Fruit fly (Drosophila melanogaster) whole organism, embryonic: ENCODE measurements around the gene Desat2.
A peak's percentile ranks its signal among the peaks of the same experiment; 100 is the strongest.

Experiments
- BEAF-32 ChIP-seq: fragments of 200-800 bp; sonication (Bioruptor generic); optimal IDR thresholded peaks from 3 replicates; lab custom pipeline; 2017; ENCODE audit warnings: missing biosample characterization, missing genetic modification characterization, mild to moderate bottlenecking, moderate library complexity, missing genetic modification reagents
- C15 ChIP-seq: fragments of 200-800 bp; sonication (Bioruptor generic); IDR thresholded peaks from 3 replicates; pipeline ENCODE4 v1.3.6; 2022; ENCODE audit warnings: missing biosample characterization, missing genetic modification characterization
- CG10209 ChIP-seq: fragments of 200-800 bp; sonication (Bioruptor generic); optimal IDR thresholded peaks from 3 replicates; lab custom pipeline; 2017; ENCODE audit warnings: missing biosample characterization, mild to moderate bottlenecking, missing genetic modification characterization, missing genetic modification reagents
- CG12942 ChIP-seq: fragments of 200-800 bp; sonication (Bioruptor generic); optimal IDR thresholded peaks from 3 replicates; lab custom pipeline; 2016; ENCODE audit warnings: missing biosample characterization, missing genetic modification characterization
- CG14441 ChIP-seq: fragments of 200-800 bp; sonication (Bioruptor generic); IDR thresholded peaks from 2 replicates; pipeline ENCODE4 v1.3.6; 2022; ENCODE audit warnings: missing biosample characterization, missing genetic modification characterization
- CG15696 ChIP-seq: fragments of 200-800 bp; sonication (Bioruptor generic); optimal IDR thresholded peaks from 2 replicates; lab custom pipeline; 2019; ENCODE audit warnings: missing biosample characterization, mild to moderate bottlenecking, missing genetic modification characterization, moderate library complexity
- CG17612 ChIP-seq: fragments of 200-800 bp; sonication (Bioruptor generic); IDR thresholded peaks from 2 replicates; pipeline ENCODE4 v1.3.6; 2022; ENCODE audit warnings: missing biosample characterization, missing genetic modification characterization
- CG18764 ChIP-seq: fragments of 200-800 bp; sonication (Bioruptor generic); optimal IDR thresholded peaks from 3 replicates; lab custom pipeline; 2016; ENCODE audit warnings: missing biosample characterization, missing genetic modification characterization
- CG31224 ChIP-seq: fragments of 200-800 bp; sonication (Bioruptor generic); IDR thresholded peaks from 2 replicates; pipeline ENCODE4 v1.3.6; 2022; ENCODE audit warnings: missing biosample characterization, missing genetic modification characterization
- CG6791 ChIP-seq: fragments of 200-800 bp; sonication (Bioruptor generic); IDR thresholded peaks from 3 replicates; pipeline ENCODE4 v1.3.6; 2022; ENCODE audit warnings: missing biosample characterization, missing genetic modification characterization; ENCODE audit not compliant: partially characterized antibody
- CG8924 ChIP-seq: fragments of 200-800 bp; optimal IDR thresholded peaks from 3 replicates; lab custom pipeline; 2019; ENCODE audit warnings: missing biosample characterization, mild to moderate bottlenecking, missing genetic modification characterization, moderate library complexity
- CG8944 ChIP-seq: fragments of 200-800 bp; sonication (Bioruptor generic); optimal IDR thresholded peaks from 3 replicates; lab custom pipeline; 2016; ENCODE audit warnings: missing biosample characterization, missing genetic modification characterization
- CG9932 ChIP-seq: fragments of 200-800 bp; sonication (Bioruptor generic); IDR thresholded peaks from 2 replicates; pipeline ENCODE4 v1.3.6; 2022; ENCODE audit warnings: missing biosample characterization, missing genetic modification characterization
- CrebB ChIP-seq: fragments of 200-800 bp; sonication (Bioruptor generic); optimal IDR thresholded peaks from 3 replicates; lab custom pipeline; 2018; ENCODE audit warnings: missing biosample characterization, mild to moderate bottlenecking, missing genetic modification characterization
- E2f2 ChIP-seq: fragments of 200-800 bp; sonication (Bioruptor generic); IDR thresholded peaks from 2 replicates; pipeline ENCODE4 v1.3.6; 2022; ENCODE audit warnings: missing biosample characterization, missing genetic modification characterization
- ERR ChIP-seq: fragments of 200-800 bp; sonication (Bioruptor generic); optimal IDR thresholded peaks from 2 replicates; lab custom pipeline; 2016; ENCODE audit warnings: missing biosample characterization, missing genetic modification characterization
- Ets65A ChIP-seq: fragments of 200-800 bp; sonication (Bioruptor generic); peaks from one replicate; lab custom pipeline; 2016; ENCODE audit warnings: missing biosample characterization, missing genetic modification characterization
- GATAe ChIP-seq: fragments of 200-800 bp; sonication (Bioruptor generic); conservative IDR thresholded peaks from 2 replicates; pipeline ENCODE4 v1.3.6; 2022; ENCODE audit warnings: missing biosample characterization, missing genetic modification characterization
- Hr78 ChIP-seq, 2 experiments: fragments of 200-800 bp in 1 of 2; fragments of >200 bp in 1 of 2; sonication (Bioruptor generic) in 1 of 2; optimal IDR thresholded peaks; 2 replicates each; lab custom pipeline; 2017 to 2019; ENCODE audit warnings: missing biosample characterization in 2 of 2, missing genetic modification characterization in 2 of 2, mild to moderate bottlenecking in 1 of 2, moderate library complexity in 1 of 2
- Hsf ChIP-seq: fragments of 200-800 bp; sonication (Bioruptor generic); optimal IDR thresholded peaks from 3 replicates; lab custom pipeline; 2016; ENCODE audit warnings: missing biosample characterization, missing genetic modification characterization
- Kr ChIP-seq: fragments of 200-800 bp; sonication (Bioruptor generic); optimal IDR thresholded peaks from 2 replicates; lab custom pipeline; 2017; ENCODE audit warnings: missing biosample characterization, mild to moderate bottlenecking, missing genetic modification characterization
- MESR4 ChIP-seq: fragments of 200-800 bp; sonication (Bioruptor generic); optimal IDR thresholded peaks from 2 replicates; lab custom pipeline; 2018; ENCODE audit warnings: missing biosample characterization, mild to moderate bottlenecking, missing genetic modification characterization, moderate library complexity
- Med ChIP-seq: fragments of 200-800 bp; sonication (Bioruptor generic); peaks from one replicate; lab custom pipeline; 2016; ENCODE audit warnings: missing biosample characterization, missing genetic modification characterization, mild to moderate bottlenecking, inconsistent platforms, moderate library complexity
- Oaz ChIP-seq: fragments of 200-800 bp; sonication (Bioruptor generic); IDR thresholded peaks from 2 replicates; pipeline ENCODE4 v1.3.6; 2022; ENCODE audit warnings: missing biosample characterization, missing genetic modification characterization
- Side ChIP-seq: fragments of 200-800 bp; sonication (Bioruptor generic); optimal IDR thresholded peaks from 2 replicates; lab custom pipeline; 2016; ENCODE audit warnings: missing biosample characterization, missing genetic modification characterization
- YL-1 ChIP-seq: fragments of 200-800 bp; sonication (Bioruptor generic); optimal IDR thresholded peaks from 3 replicates; lab custom pipeline; 2017; ENCODE audit warnings: missing biosample characterization, mild to moderate bottlenecking, missing genetic modification characterization
- ara ChIP-seq: fragments of 200-800 bp; sonication (Bioruptor generic); IDR thresholded peaks from 2 replicates; pipeline ENCODE4 v1.3.6; 2022; ENCODE audit warnings: missing biosample characterization, missing genetic modification characterization
- cato ChIP-seq: fragments of 200-800 bp; sonication (Bioruptor generic); optimal IDR thresholded peaks from 2 replicates; lab custom pipeline; 2016; ENCODE audit warnings: missing biosample characterization, missing genetic modification characterization, borderline replicate concordance
- chif ChIP-seq, 2 experiments: fragments of 200-800 bp; sonication (Bioruptor generic); optimal IDR thresholded peaks; 3 replicates each; lab custom pipeline; 2016; ENCODE audit warnings: missing biosample characterization in 2 of 2, missing genetic modification characterization in 2 of 2
- chm ChIP-seq: fragments of 200-800 bp; sonication (Bioruptor generic); IDR thresholded peaks from 2 replicates; pipeline ENCODE4 v1.3.6; 2022; ENCODE audit warnings: missing biosample characterization, missing genetic modification characterization
- exex ChIP-seq: fragments of 200-800 bp; sonication (Bioruptor generic); optimal IDR thresholded peaks from 4 replicates; lab custom pipeline; 2018; ENCODE audit warnings: missing biosample characterization, mild to moderate bottlenecking, missing genetic modification characterization, moderate library complexity
- eyg ChIP-seq: fragments of 200-800 bp; sonication (Bioruptor generic); optimal IDR thresholded peaks from 3 replicates; lab custom pipeline; 2016; ENCODE audit warnings: missing biosample characterization, missing genetic modification characterization
- gcm2 ChIP-seq: fragments of 200-800 bp; sonication (Bioruptor generic); optimal IDR thresholded peaks from 2 replicates; lab custom pipeline; 2016; ENCODE audit warnings: missing biosample characterization, missing genetic modification characterization
- odd ChIP-seq: fragments of 200-800 bp; sonication (Bioruptor generic); optimal IDR thresholded peaks from 2 replicates; lab custom pipeline; 2017; ENCODE audit warnings: missing biosample characterization, mild to moderate bottlenecking, missing genetic modification characterization
- pum ChIP-seq: fragments of 200-800 bp; sonication (Bioruptor generic); optimal IDR thresholded peaks from 2 replicates; lab custom pipeline; 2016; ENCODE audit warnings: missing biosample characterization, missing genetic modification characterization
- ro ChIP-seq: fragments of 200-800 bp; sonication (Bioruptor generic); IDR thresholded peaks from 2 replicates; pipeline ENCODE4 v1.3.6; 2022; ENCODE audit warnings: missing biosample characterization, missing genetic modification characterization
- slp2 ChIP-seq: fragments of 200-800 bp; sonication (Bioruptor generic); optimal IDR thresholded peaks from 2 replicates; lab custom pipeline; 2016; ENCODE audit warnings: missing biosample characterization, missing genetic modification characterization
- sob ChIP-seq: fragments of 200-800 bp; sonication (Bioruptor generic); IDR thresholded peaks from 2 replicates; pipeline ENCODE4 v1.3.6; 2022; ENCODE audit warnings: missing biosample characterization, missing genetic modification characterization
- sr ChIP-seq: fragments of 200-800 bp; sonication (Bioruptor generic); IDR thresholded peaks from 3 replicates; pipeline ENCODE4 v1.3.6; 2022; ENCODE audit warnings: missing biosample characterization, missing genetic modification characterization
- trem ChIP-seq: fragments of 200-800 bp; optimal IDR thresholded peaks from 3 replicates; lab custom pipeline; 2019; ENCODE audit warnings: missing biosample characterization, mild to moderate bottlenecking, missing genetic modification characterization, moderate library complexity
- usp ChIP-seq: fragments of >200 bp; optimal IDR thresholded peaks from 2 replicates; lab custom pipeline; 2017; ENCODE audit warnings: missing biosample characterization, missing genetic modification characterization
- wor ChIP-seq: fragments of 200-800 bp; sonication (Bioruptor generic); IDR thresholded peaks from 2 replicates; pipeline ENCODE4 v1.3.6; 2022; ENCODE audit warnings: missing biosample characterization, missing genetic modification characterization

Desat2 gene

dm6 chr3R:12422379-12422975 lies 13.6 kb upstream of the Desat2 start, which contains the start of the genes Scgbeta and CG17202 (continued):
- TF ChIP-seq CrebB (tag; lab: Kevin White, UChicago): no peak
- TF ChIP-seq usp: no peak
- peak; percentile 25 for TF ChIP-seq CG8944 (GFP tag; lab: Kevin White, UChicago)
- no peak for TF ChIP-seq eyg
- peak; percentile 56 for TF ChIP-seq CG9932
- no peak for TF ChIP-seq ro (GFP tag; lab: Robert Waterston, UW)
- no peak for TF ChIP-seq chm (GFP tag; lab: Robert Waterston, UW)
- no peak for TF ChIP-seq Hr78 (GFP tag; optimal IDR thresholded peaks at IDR 0.05; lab: Kevin White, UChicago)
- TF ChIP-seq pum: no peak
- no peak for TF ChIP-seq wor (GFP tag; lab: Robert Waterston, UW)
- peak; percentile 75 for TF ChIP-seq MESR4 (GFP tag; lab: Kevin White, UChicago)
- no peak for TF ChIP-seq GATAe
- TF ChIP-seq E2f2: peak; percentile 72
- peak; percentile 25 for TF ChIP-seq trem (tag; lab: Kevin White, UChicago)
- TF ChIP-seq exex (tag; lab: Kevin White, UChicago): no peak
- no peak for TF ChIP-seq ara (GFP tag; lab: Robert Waterston, UW)
- peak; percentile 17 for TF ChIP-seq Hsf (GFP tag; lab: Kevin White, UChicago)
- no peak for TF ChIP-seq Kr (GFP tag; lab: Kevin White, UChicago)
- no peak for TF ChIP-seq CG12942 (GFP tag; lab: Kevin White, UChicago)
- TF ChIP-seq slp2 (GFP tag; lab: Kevin White, UChicago): no peak
- TF ChIP-seq CG31224 (GFP tag; lab: Robert Waterston, UW): no peak
- TF ChIP-seq sob (GFP tag; lab: Robert Waterston, UW): no peak
- TF ChIP-seq gcm2: no peak
- TF ChIP-seq CG10209: no peak
- TF ChIP-seq CG18764 (GFP tag; lab: Kevin White, UChicago): no peak
- TF ChIP-seq ERR (GFP tag; lab: Kevin White, UChicago): no peak
- TF ChIP-seq YL-1 (GFP tag; lab: Kevin White, UChicago): peak; percentile 59
- peak in 1 of 2 experiments; percentile 8 for TF ChIP-seq chif (GFP tag; optimal IDR thresholded peaks at IDR 0.05; lab: Kevin White, UChicago)
- no peak for TF ChIP-seq CG14441 (GFP tag; lab: Robert Waterston, UW)
- peak; percentile 37 for TF ChIP-seq BEAF-32 (GFP tag; lab: Kevin White, UChicago)
- no peak for TF ChIP-seq C15 (GFP tag; lab: Robert Waterston, UW)
- TF ChIP-seq Oaz (GFP tag; lab: Robert Waterston, UW): no peak
- TF ChIP-seq cato: no peak
- TF ChIP-seq odd (GFP tag; lab: Kevin White, UChicago): no peak
- TF ChIP-seq CG15696: no peak

- TF ChIP-seq Ets65A (peak; percentile 44), CG17612 (GFP tag; lab: Robert Waterston, UW) (no peak), CG8924 (no peak), Med (GFP tag; lab: Kevin White, UChicago) (peak; percentile 30), Side (no peak), CG6791 (GFP tag; lab: Robert Waterston, UW) (0 out of 3 replicates have a peak, but pooled peaks have one; percentile 34), sr (GFP tag; lab: Robert Waterston, UW) (peak; percentile 8; the same call in 1 of the 3 replicates)
Observed at dm6 chr3R:12423997-12424396, 12.1 kb upstream of the Desat2 start.
